Fruit fly (Drosophila melanogaster) whole organism, wandering third instar larva: ENCODE results near the gene CG43773.
A peak's percentile ranks its signal among the peaks of the same experiment; 100 is the strongest.

Experiments used
- CG9705 ChIP-seq: fragments of 200-800 bp; sonication (Bioruptor generic); optimal IDR thresholded peaks from 2 replicates; lab custom pipeline; 2018; ENCODE audit warnings: missing biosample characterization, mild to moderate bottlenecking, missing genetic modification characterization
- Dfd ChIP-seq: fragments of >200 bp; optimal IDR thresholded peaks from 2 replicates; lab custom pipeline; 2017; ENCODE audit warnings: missing biosample characterization, missing genetic modification characterization
- HLH106 ChIP-seq: fragments of 200-800 bp; optimal IDR thresholded peaks from 3 replicates; lab custom pipeline; 2019; ENCODE audit warnings: missing biosample characterization, mild to moderate bottlenecking, missing genetic modification characterization, moderate library complexity
- Hr78 ChIP-seq: fragments of >200 bp; optimal IDR thresholded peaks from 2 replicates; lab custom pipeline; 2017; ENCODE audit warnings: missing biosample characterization, missing genetic modification characterization
- Hr83 ChIP-seq: fragments of 200-300 bp; sonication (Bioruptor generic); optimal IDR thresholded peaks from 2 replicates; lab custom pipeline; 2016; ENCODE audit warnings: missing biosample characterization, mild to moderate bottlenecking, missing genetic modification characterization, moderate library complexity; ENCODE audit not compliant: poor library complexity, severe bottlenecking
- Jra ChIP-seq: sonication (Bioruptor generic); optimal IDR thresholded peaks from 2 replicates; lab custom pipeline; 2016; ENCODE audit warnings: missing biosample characterization, missing genetic modification characterization
- Mio ChIP-seq: sonication (Bioruptor generic); optimal IDR thresholded peaks from 2 replicates; lab custom pipeline; 2016; ENCODE audit warnings: missing biosample characterization, missing genetic modification characterization
- Myc ChIP-seq: fragments of >200 bp; optimal IDR thresholded peaks from 2 replicates; lab custom pipeline; 2017
- N ChIP-seq: fragments of >200 bp; optimal IDR thresholded peaks from 2 replicates; lab custom pipeline; 2018; ENCODE audit warnings: missing biosample characterization, missing external identifiers, missing genetic modification characterization
- Rel ChIP-seq, 2 experiments: fragments of 200-800 bp; sonication (Bioruptor generic) in 1 of 2; optimal IDR thresholded peaks; 2 replicates in 1 of 2; 3 replicates in 1 of 2; lab custom pipeline; 2016 to 2019; ENCODE audit warnings: mild to moderate bottlenecking in 2 of 2, missing biosample characterization in 2 of 2, missing genetic modification characterization in 2 of 2, moderate library complexity in 1 of 2
- Vsx2 ChIP-seq: fragments of 200-300, 225-300 bp; sonication (Bioruptor generic); optimal IDR thresholded peaks from 2 replicates; lab custom pipeline; 2018; ENCODE audit warnings: missing biosample characterization, missing genetic modification characterization; ENCODE audit not compliant: partially characterized antibody
- br ChIP-seq: fragments of 200-800 bp; sonication (Bioruptor generic); optimal IDR thresholded peaks from 2 replicates; lab custom pipeline; 2016; ENCODE audit warnings: missing biosample characterization, missing genetic modification characterization
- brk ChIP-seq: fragments of 200-800 bp; sonication (Bioruptor generic); optimal IDR thresholded peaks from 2 replicates; lab custom pipeline; 2016; ENCODE audit warnings: missing biosample characterization, mild to moderate bottlenecking, missing genetic modification characterization
- foxo ChIP-seq, 2 experiments: fragments of 200-800 bp; sonication (Bioruptor generic); optimal IDR thresholded peaks; 2 replicates in 1 of 2; 3 replicates in 1 of 2; lab custom pipeline; 2016 to 2017; ENCODE audit warnings: missing biosample characterization in 2 of 2, missing genetic modification characterization in 2 of 2
- fru ChIP-seq: fragments of 200-800 bp; sonication (Bioruptor generic); optimal IDR thresholded peaks from 3 replicates; lab custom pipeline; 2016; ENCODE audit warnings: missing biosample characterization, mild to moderate bottlenecking, missing genetic modification characterization
- h ChIP-seq: fragments of 200-800 bp; sonication (Bioruptor generic); optimal IDR thresholded peaks from 3 replicates; lab custom pipeline; 2016; ENCODE audit warnings: missing biosample characterization, mild to moderate bottlenecking, missing genetic modification characterization
- jim ChIP-seq: fragments of 175-275, 200-325 bp; sonication (Bioruptor generic); optimal IDR thresholded peaks from 2 replicates; lab custom pipeline; 2016; ENCODE audit warnings: missing biosample characterization, mild to moderate bottlenecking, missing genetic modification characterization
- lola ChIP-seq: fragments of >200 bp; optimal IDR thresholded peaks from 2 replicates; lab custom pipeline; 2017; ENCODE audit warnings: missing biosample characterization, missing genetic modification characterization
- rgr ChIP-seq: fragments of 200-800 bp; sonication (Bioruptor generic); optimal IDR thresholded peaks from 3 replicates; lab custom pipeline; 2016; ENCODE audit warnings: missing biosample characterization, mild to moderate bottlenecking, missing genetic modification characterization
- sage ChIP-seq: fragments of 200-800 bp; sonication (Bioruptor generic); optimal IDR thresholded peaks from 2 replicates; lab custom pipeline; 2016; ENCODE audit warnings: missing biosample characterization, mild to moderate bottlenecking, missing genetic modification characterization
- sv ChIP-seq: fragments of 200-800 bp; sonication (Bioruptor generic); optimal IDR thresholded peaks from 3 replicates; lab custom pipeline; 2016; ENCODE audit warnings: missing biosample characterization, missing genetic modification characterization
- tai ChIP-seq: sonication (Bioruptor generic); optimal IDR thresholded peaks from 2 replicates; lab custom pipeline; 2016; ENCODE audit warnings: missing biosample characterization, missing genetic modification characterization
- usp ChIP-seq: fragments of >200 bp; optimal IDR thresholded peaks from 2 replicates; lab custom pipeline; 2017; ENCODE audit warnings: missing biosample characterization, missing genetic modification characterization

CG43773 gene

DNA sequence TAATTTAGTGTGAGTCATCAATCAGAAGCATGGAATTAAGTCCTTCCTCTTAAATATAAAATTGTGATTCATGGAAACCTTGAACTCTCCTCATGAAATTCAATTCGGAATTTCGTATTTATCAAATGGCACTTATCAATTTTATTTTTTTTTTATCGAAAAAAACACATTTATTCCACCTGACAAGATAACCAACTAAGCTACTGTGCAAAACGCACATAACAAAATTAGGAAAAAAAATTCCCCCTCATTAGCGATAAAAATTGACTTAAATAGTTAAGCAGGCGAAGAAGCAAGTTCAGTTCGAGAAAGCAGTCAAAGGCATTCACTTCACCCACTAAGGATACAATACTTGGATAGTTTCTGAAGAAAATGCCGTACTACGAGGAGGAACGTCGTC, 1.7 kb upstream of the CG43773 start, which contains the start of gene CG15423:
TSS of gene CG15423 (plus strand) at position 301 of the 400 bp plus-strand sequence.
- TF ChIP-seq jim: no peak
- TF ChIP-seq Rel (GFP tag; optimal IDR thresholded peaks at IDR 0.05; lab: Kevin White, UChicago): no peak
- peak; percentile 26 for TF ChIP-seq Rel (tag; optimal IDR thresholded peaks at IDR 0.05; lab: Kevin White, UChicago)

- TF ChIP-seq brk (no peak), Mio (GFP tag; lab: Kevin White, UChicago) (no peak), sage (GFP tag; lab: Kevin White, UChicago) (no peak), Vsx2 (GFP tag; lab: Kevin White, UChicago) (no peak), Hr78 (GFP tag; lab: Kevin White, UChicago) (no peak), HLH106 (tag; lab: Kevin White, UChicago) (no peak), fru (GFP tag; lab: Kevin White, UChicago) (no peak), br (no peak), lola (GFP tag; lab: Kevin White, UChicago) (no peak), usp (GFP tag; lab: Kevin White, UChicago) (no peak), jim (no peak), sv (GFP tag; lab: Kevin White, UChicago) (no peak)
Observed at dm6 chr2L:4008353-4008752, 863 bp downstream of the CG43773 start, which contains the start of gene CG43774. CG43774 (plus strand) TSS chr2L:4008653.

- TF ChIP-seq lola (GFP tag; lab: Kevin White, UChicago) (no peak), tai (GFP tag; lab: Kevin White, UChicago) (no peak), HLH106 (tag; lab: Kevin White, UChicago) (peak; percentile 0), Hr83 (GFP tag; lab: Kevin White, UChicago) (no peak), jim (no peak), Jra (GFP tag; lab: Kevin White, UChicago) (no peak), Myc (lab: Kevin White, UChicago) (no peak), h (GFP tag; lab: Kevin White, UChicago) (no peak)
Observed at dm6 chr2L:4012089-4012488, 4.6 kb downstream of the CG43773 start.

- no peak for TF ChIP-seq Vsx2 (GFP tag; lab: Kevin White, UChicago)
- no peak for TF ChIP-seq rgr (GFP tag; lab: Kevin White, UChicago)
- TF ChIP-seq HLH106 (tag; lab: Kevin White, UChicago): no peak
- peak; percentile 10 for TF ChIP-seq sv (GFP tag; lab: Kevin White, UChicago)
Observed at dm6 chr2L:4019198-4019597, 11.7 kb downstream of the CG43773 start.

DNA sequence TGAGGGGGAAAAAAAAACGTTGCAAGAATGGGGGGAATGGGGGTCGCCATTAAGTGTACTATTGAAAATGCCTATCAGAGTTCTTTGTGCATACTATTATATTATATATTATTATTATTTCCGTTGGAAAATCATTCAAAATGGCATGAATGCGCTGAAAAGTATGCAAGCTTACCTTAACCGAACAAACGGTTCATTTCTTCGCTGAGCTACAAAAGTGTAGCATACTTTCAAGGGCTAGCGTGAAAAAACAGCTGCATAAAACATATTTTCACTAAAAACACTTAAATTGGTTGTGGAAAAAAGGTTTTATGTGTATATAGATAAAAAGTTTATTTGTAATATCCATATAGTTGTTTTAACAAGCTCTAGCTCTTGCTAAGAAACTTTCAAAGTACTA, 12.3 kb downstream of the CG43773 start:
- TF ChIP-seq sage (GFP tag; lab: Kevin White, UChicago) (no peak), Vsx2 (GFP tag; lab: Kevin White, UChicago) (no peak), Myc (lab: Kevin White, UChicago) (peak; percentile 61)

dm6 chr2L:4020188-4020587, 12.7 kb downstream of the CG43773 start:
- TF ChIP-seq usp (GFP tag; lab: Kevin White, UChicago) (no peak), foxo (GFP tag; optimal IDR thresholded peaks at IDR 0.05; lab: Kevin White, UChicago) (no peak), Dfd (GFP tag; lab: Kevin White, UChicago) (peak; percentile 67), N (GFP tag; lab: Kevin White, UChicago) (no peak), sv (GFP tag; lab: Kevin White, UChicago) (no peak), CG9705 (no peak)

dm6 chr2L:4021608-4022342, 14.3 kb downstream of the CG43773 start:
- no peak for TF ChIP-seq Dfd (GFP tag; lab: Kevin White, UChicago)
